Fruit fly (Drosophila melanogaster) whole organism, embryonic: ENCODE results near the gene Sec13.

ENCODE experiments used
- Bdp1 ChIP-seq: fragments of 200-800 bp; sonication (Bioruptor generic); optimal IDR thresholded peaks from 3 replicates; lab custom pipeline; 2016; ENCODE audit warnings: missing biosample characterization, missing genetic modification characterization
- CG10209 ChIP-seq: fragments of 200-800 bp; sonication (Bioruptor generic); optimal IDR thresholded peaks from 3 replicates; lab custom pipeline; 2017; ENCODE audit warnings: missing biosample characterization, mild to moderate bottlenecking, missing genetic modification characterization, missing genetic modification reagents
- CG10431 ChIP-seq: fragments of 200-800 bp; sonication (Bioruptor generic); optimal IDR thresholded peaks from 3 replicates; lab custom pipeline; 2018; ENCODE audit warnings: missing biosample characterization, mild to moderate bottlenecking, missing genetic modification characterization
- CG10959 ChIP-seq: fragments of 200-800 bp; sonication (Bioruptor generic); IDR thresholded peaks from 2 replicates; pipeline ENCODE4 v1.3.6; 2022; ENCODE audit warnings: missing biosample characterization, missing genetic modification characterization
- CG11456 ChIP-seq: fragments of 200-800 bp; sonication (Bioruptor generic); IDR thresholded peaks from 3 replicates; pipeline ENCODE4 v1.3.6; 2022; ENCODE audit warnings: missing biosample characterization, missing genetic modification characterization
- CG12391 ChIP-seq: fragments of 200-800 bp; sonication (Bioruptor generic); optimal IDR thresholded peaks from 3 replicates; lab custom pipeline; 2018; ENCODE audit warnings: missing biosample characterization, mild to moderate bottlenecking, missing genetic modification characterization, moderate library complexity
- CG13424 ChIP-seq: fragments of 200-800 bp; sonication (Bioruptor generic); optimal IDR thresholded peaks from 2 replicates; lab custom pipeline; 2019; ENCODE audit warnings: missing biosample characterization, mild to moderate bottlenecking, missing genetic modification characterization, moderate library complexity
- CG15601 ChIP-seq: fragments of 200-800 bp; sonication (Bioruptor generic); optimal IDR thresholded peaks from 3 replicates; lab custom pipeline; 2019; ENCODE audit warnings: missing biosample characterization, mild to moderate bottlenecking, missing genetic modification characterization, moderate library complexity
- CG17361 ChIP-seq: fragments of 200-800 bp; sonication (Bioruptor generic); IDR thresholded peaks from 3 replicates; pipeline ENCODE4 v1.3.6; 2022; ENCODE audit warnings: missing biosample characterization, missing genetic modification characterization
- CG18262 ChIP-seq: fragments of 200-800 bp; optimal IDR thresholded peaks from 3 replicates; lab custom pipeline; 2019; ENCODE audit warnings: missing biosample characterization, mild to moderate bottlenecking, missing genetic modification characterization, moderate library complexity
- CG2712 ChIP-seq: fragments of 200-800 bp; optimal IDR thresholded peaks from 3 replicates; lab custom pipeline; 2019; ENCODE audit warnings: missing biosample characterization, mild to moderate bottlenecking, missing genetic modification characterization, moderate library complexity
- CG30020 ChIP-seq: fragments of 200-800 bp; optimal IDR thresholded peaks from 2 replicates; lab custom pipeline; 2019; ENCODE audit warnings: missing biosample characterization, mild to moderate bottlenecking, missing genetic modification characterization, moderate library complexity
- CG31388 ChIP-seq: fragments of 200-800 bp; sonication (Bioruptor generic); optimal IDR thresholded peaks from 2 replicates; lab custom pipeline; 2016; ENCODE audit warnings: missing biosample characterization, missing genetic modification characterization
- CG32532 ChIP-seq: fragments of 200-800 bp; sonication (Bioruptor generic); IDR thresholded peaks from 2 replicates; pipeline ENCODE4 v1.3.6; 2022; ENCODE audit warnings: missing biosample characterization, missing genetic modification characterization
- CG6765 ChIP-seq: fragments of 200-800 bp; sonication (Bioruptor generic); optimal IDR thresholded peaks from 3 replicates; lab custom pipeline; 2017; ENCODE audit warnings: missing biosample characterization, mild to moderate bottlenecking, missing genetic modification characterization
- CG7556 ChIP-seq: fragments of 200-800 bp; sonication (Bioruptor generic); optimal IDR thresholded peaks from 2 replicates; lab custom pipeline; 2017; ENCODE audit warnings: missing biosample characterization, mild to moderate bottlenecking, missing genetic modification characterization
- CG8924 ChIP-seq: fragments of 200-800 bp; optimal IDR thresholded peaks from 3 replicates; lab custom pipeline; 2019; ENCODE audit warnings: missing biosample characterization, mild to moderate bottlenecking, missing genetic modification characterization, moderate library complexity
- Chrac-16 ChIP-seq: fragments of 200-800 bp; sonication (Bioruptor generic); optimal IDR thresholded peaks from 3 replicates; lab custom pipeline; 2016; ENCODE audit warnings: missing biosample characterization, missing genetic modification characterization
- D19A ChIP-seq: fragments of 200-800 bp; optimal IDR thresholded peaks from 3 replicates; lab custom pipeline; 2019; ENCODE audit warnings: missing biosample characterization, mild to moderate bottlenecking, missing genetic modification characterization, moderate library complexity
- Dek ChIP-seq: fragments of 200-800 bp; sonication (Bioruptor generic); optimal IDR thresholded peaks from 3 replicates; lab custom pipeline; 2019; ENCODE audit warnings: missing biosample characterization, mild to moderate bottlenecking, missing genetic modification characterization, moderate library complexity
- Fer2 ChIP-seq: fragments of 200-800 bp; sonication (Bioruptor generic); optimal IDR thresholded peaks from 2 replicates; lab custom pipeline; 2018; ENCODE audit warnings: missing biosample characterization, mild to moderate bottlenecking, missing genetic modification characterization, moderate library complexity
- H2.0 ChIP-seq: fragments of 200-800 bp; sonication (Bioruptor generic); IDR thresholded peaks from 2 replicates; pipeline ENCODE4 v1.3.6; 2022; ENCODE audit warnings: missing biosample characterization, missing genetic modification characterization
- HHEX ChIP-seq: fragments of 200-800 bp; sonication (Bioruptor generic); optimal IDR thresholded peaks from 3 replicates; lab custom pipeline; 2017; ENCODE audit warnings: missing biosample characterization, mild to moderate bottlenecking, missing genetic modification characterization, missing genetic modification reagents
- Hand ChIP-seq: fragments of 200-800 bp; sonication (Bioruptor generic); optimal IDR thresholded peaks from 2 replicates; lab custom pipeline; 2017; ENCODE audit warnings: mild to moderate bottlenecking, missing biosample characterization, missing genetic modification reagents, missing genetic modification characterization
- Hr39 ChIP-seq: fragments of >200 bp; optimal IDR thresholded peaks from 2 replicates; lab custom pipeline; 2017
- Mad ChIP-seq: fragments of 200-800 bp; sonication (Bioruptor generic); optimal IDR thresholded peaks from 2 replicates; lab custom pipeline; 2016; ENCODE audit warnings: missing biosample characterization, missing genetic modification characterization
- NFAT ChIP-seq: fragments of 200-800 bp; sonication (Bioruptor generic); IDR thresholded peaks from 2 replicates; pipeline ENCODE4 v1.3.6; 2022; ENCODE audit warnings: missing biosample characterization, missing genetic modification characterization
- Oli ChIP-seq: fragments of 200-800 bp; sonication (Bioruptor generic); optimal IDR thresholded peaks from 2 replicates; lab custom pipeline; 2018; ENCODE audit warnings: missing biosample characterization, mild to moderate bottlenecking, missing genetic modification characterization, moderate library complexity
- Ptx1 ChIP-seq: fragments of 200-800 bp; sonication (Bioruptor generic); IDR thresholded peaks from 2 replicates; pipeline ENCODE4 v1.3.6; 2022; ENCODE audit warnings: missing biosample characterization, missing genetic modification characterization
- Scr ChIP-seq: fragments of 200-800 bp; sonication (Bioruptor generic); IDR thresholded peaks from 2 replicates; pipeline ENCODE4 v1.3.6; 2022; ENCODE audit warnings: missing biosample characterization, missing genetic modification characterization; ENCODE audit not compliant: partially characterized antibody
- az2 ChIP-seq: fragments of 200-800 bp; sonication (Bioruptor generic); optimal IDR thresholded peaks from 3 replicates; lab custom pipeline; 2016; ENCODE audit warnings: missing biosample characterization, missing genetic modification characterization
- dmrt11E ChIP-seq: fragments of 200-800 bp; sonication (Bioruptor generic); optimal IDR thresholded peaks from 3 replicates; lab custom pipeline; 2018; ENCODE audit warnings: missing biosample characterization, mild to moderate bottlenecking, missing genetic modification characterization, moderate library complexity
- dysf ChIP-seq: fragments of 200-800 bp; sonication (Bioruptor generic); IDR thresholded peaks from 3 replicates; pipeline ENCODE4 v1.3.6; 2022; ENCODE audit warnings: missing biosample characterization, missing genetic modification characterization
- fd96Cb ChIP-seq: fragments of 200-800 bp; sonication (Bioruptor generic); optimal IDR thresholded peaks from 2 replicates; lab custom pipeline; 2018; ENCODE audit warnings: missing biosample characterization, mild to moderate bottlenecking, missing genetic modification characterization, moderate library complexity
- ftz-f1 ChIP-seq: fragments of 200-800 bp; sonication (Bioruptor generic); optimal IDR thresholded peaks from 2 replicates; lab custom pipeline; 2016; ENCODE audit warnings: missing biosample characterization, missing genetic modification characterization
- gsb ChIP-seq: fragments of 200-800 bp; sonication (Bioruptor generic); IDR thresholded peaks from 2 replicates; pipeline ENCODE4 v1.3.6; 2022; ENCODE audit warnings: missing biosample characterization, missing genetic modification characterization
- ken ChIP-seq: fragments of 200-800 bp; sonication (Bioruptor generic); IDR thresholded peaks from 3 replicates; pipeline ENCODE4 v1.3.6; 2022; ENCODE audit warnings: missing biosample characterization, missing genetic modification characterization
- mam ChIP-seq: fragments of 200-800 bp; sonication (Bioruptor generic); optimal IDR thresholded peaks from 3 replicates; lab custom pipeline; 2016; ENCODE audit warnings: missing biosample characterization, missing genetic modification characterization
- nerfin-1 ChIP-seq: fragments of 200-800 bp; sonication (Bioruptor generic); optimal IDR thresholded peaks from 3 replicates; lab custom pipeline; 2019; ENCODE audit warnings: missing biosample characterization, mild to moderate bottlenecking, missing genetic modification characterization, moderate library complexity
- repo ChIP-seq: fragments of 200-800 bp; sonication (Bioruptor generic); optimal IDR thresholded peaks from 2 replicates; lab custom pipeline; 2016; ENCODE audit warnings: missing biosample characterization, missing genetic modification characterization
- sna ChIP-seq: fragments of 200-800 bp; sonication (Bioruptor generic); IDR thresholded peaks from 2 replicates; pipeline ENCODE4 v1.3.6; 2022; ENCODE audit warnings: missing biosample characterization, missing genetic modification characterization; ENCODE audit not compliant: partially characterized antibody
- so ChIP-seq: fragments of 200-800 bp; sonication (Bioruptor generic); IDR thresholded peaks from 3 replicates; pipeline ENCODE4 v1.3.6; 2022; ENCODE audit warnings: missing biosample characterization, missing genetic modification characterization
- tin ChIP-seq: fragments of 200-800 bp; sonication (Bioruptor generic); optimal IDR thresholded peaks from 3 replicates; lab custom pipeline; 2016; ENCODE audit warnings: missing biosample characterization, missing genetic modification characterization
- unpg ChIP-seq: fragments of 200-800 bp; sonication (Bioruptor generic); optimal IDR thresholded peaks from 3 replicates; lab custom pipeline; 2018; ENCODE audit warnings: missing biosample characterization, mild to moderate bottlenecking, missing genetic modification characterization, moderate library complexity
- zen2 ChIP-seq: fragments of 200-800 bp; sonication (Bioruptor generic); IDR thresholded peaks from 3 replicates; pipeline ENCODE4 v1.3.6; 2022; ENCODE audit warnings: missing biosample characterization, missing genetic modification characterization; ENCODE audit not compliant: partially characterized antibody

Gene Sec13

dm6 chr3R:23310151-23310550, 45.9 kb upstream of the Sec13 start (continued):
- TF ChIP-seq CG7556 (peak; percentile 19), CG12391 (tag; lab: Kevin White, UChicago) (peak; percentile 22), Fer2 (tag; lab: Kevin White, UChicago) (no peak), mam (GFP tag; lab: Kevin White, UChicago) (no peak), CG11456 (GFP tag; lab: Robert Waterston, UW) (no peak), CG6765 (GFP tag; lab: Kevin White, UChicago) (no peak), dmrt11E (tag; lab: Kevin White, UChicago) (peak; percentile 1), D19A (tag; lab: Kevin White, UChicago) (peak; percentile 71), Dek (tag; lab: Kevin White, UChicago) (no peak), CG18262 (peak; percentile 31), CG30020 (tag; lab: Kevin White, UChicago) (no peak), CG17361 (GFP tag; lab: Robert Waterston, UW) (peak; percentile 50; the same call in 1 of the 3 replicates), nerfin-1 (no peak), unpg (GFP tag; lab: Kevin White, UChicago) (peak; percentile 8), Mad (no peak), CG8924 (tag; lab: Kevin White, UChicago) (no peak), sna (no peak), CG31388 (GFP tag; lab: Kevin White, UChicago) (no peak), CG2712 (tag; lab: Kevin White, UChicago) (peak; percentile 6), H2.0 (GFP tag; lab: Robert Waterston, UW) (no peak), dysf (GFP tag; lab: Robert Waterston, UW) (0 out of 3 replicates have a peak, but pooled peaks have one; percentile 33), HHEX (no peak), ftz-f1 (no peak), repo (GFP tag; lab: Kevin White, UChicago) (no peak), az2 (GFP tag; lab: Kevin White, UChicago) (peak; percentile 20), Ptx1 (GFP tag; lab: Robert Waterston, UW) (peak; percentile 35; the same call in 1 of the 2 replicates)

- no peak for TF ChIP-seq gsb (GFP tag; lab: Robert Waterston, UW)
- TF ChIP-seq CG10431 (GFP tag; lab: Kevin White, UChicago): no peak
- TF ChIP-seq CG32532: no peak
- no peak for TF ChIP-seq Bdp1
- no peak for TF ChIP-seq zen2 (GFP tag; lab: Robert Waterston, UW)
- TF ChIP-seq CG10959 (GFP tag; lab: Robert Waterston, UW): no peak
- no peak for TF ChIP-seq Hr39 (lab: Kevin White, UChicago)
- TF ChIP-seq CG15601 (tag; lab: Kevin White, UChicago): no peak
- TF ChIP-seq CG13424: no peak
- TF ChIP-seq CG10209: no peak
- TF ChIP-seq Oli (tag; lab: Kevin White, UChicago): no peak
- TF ChIP-seq ken (GFP tag; lab: Robert Waterston, UW): no peak
- no peak for TF ChIP-seq fd96Cb (tag; lab: Kevin White, UChicago)
- TF ChIP-seq so (GFP tag; lab: Robert Waterston, UW): no peak
- TF ChIP-seq Chrac-16: no peak
- TF ChIP-seq CG12391 (tag; lab: Kevin White, UChicago): no peak
- TF ChIP-seq NFAT (GFP tag; lab: Robert Waterston, UW): no peak
- TF ChIP-seq tin (GFP tag; lab: Kevin White, UChicago): no peak
- TF ChIP-seq Scr: no peak
- no peak for TF ChIP-seq Hand (GFP tag; lab: Kevin White, UChicago)
Observed at dm6 chr3R:23312796-23313195, 43.3 kb upstream of the Sec13 start.
